Worm (Caenorhabditis elegans): Measurements from ENCODE around the gene srlf-13.

Gene srlf-13

DNA sequence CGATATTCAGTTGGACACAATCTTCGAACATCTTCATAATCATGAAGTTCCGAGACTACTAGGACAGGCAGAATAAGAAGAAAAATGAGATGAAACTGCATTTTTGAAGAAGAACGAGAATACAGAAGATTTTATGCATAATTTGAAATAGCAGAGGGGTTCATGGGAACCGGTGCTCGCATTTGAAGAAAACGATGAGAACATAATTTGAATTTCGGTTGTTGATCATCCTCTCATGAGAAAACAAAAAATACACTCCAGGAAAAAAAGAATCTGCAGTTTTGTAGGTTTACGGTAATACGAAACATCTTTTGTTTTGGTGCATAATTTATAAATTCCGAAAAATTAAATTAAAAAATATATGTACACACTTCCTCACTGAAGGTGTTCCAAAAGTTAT lies 10.5 kb downstream of the srlf-13 start, which contains the start of gene srlf-11:
Gene srlf-11 (minus strand): TSS at position 101 of the 400 bp plus-strand sequence.
- TF ChIP-seq D2030.7 (GFP tag; IDR thresholded peaks at IDR 0.05) (no peak), attf-5 (GFP tag; optimal IDR thresholded peaks at IDR 0.05) (no peak), pha-4 (tag; optimal IDR thresholded peaks at IDR 0.05) (no peak), gei-17 (GFP tag; optimal IDR thresholded peaks at IDR 0.05) (no peak), efl-1 (GFP tag; optimal IDR thresholded peaks at IDR 0.05) (no peak)

DNA sequence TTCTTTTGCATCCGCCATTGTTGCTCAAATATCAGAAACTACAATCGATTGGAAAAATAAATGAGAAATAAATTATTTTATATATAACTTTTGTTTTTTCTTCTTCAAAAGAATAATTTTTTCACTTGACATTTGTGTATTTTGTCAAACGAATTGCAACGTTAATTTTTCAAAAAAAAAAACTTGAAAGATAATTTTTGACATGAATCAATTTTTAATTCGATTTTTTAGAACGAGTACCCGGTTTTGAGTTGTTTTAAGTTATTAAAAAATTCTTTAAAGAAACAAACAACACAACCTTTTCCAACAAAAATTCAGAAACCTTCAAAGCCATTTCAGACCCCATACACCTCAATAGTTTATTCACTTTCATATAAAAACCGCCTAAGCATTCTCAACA lies 12.1 kb downstream of the srlf-13 start, which contains the start of gene F13E9.5:
Gene F13E9.5 (minus strand): TSS at position 101 of the 400 bp plus-strand sequence.
- TF ChIP-seq efl-1 (GFP tag; optimal IDR thresholded peaks at IDR 0.05) (no peak), egl-18 (GFP tag; IDR thresholded peaks at IDR 0.05) (no peak), B0261.1 (tag; optimal IDR thresholded peaks at IDR 0.05) (no peak), B0336.3 (GFP tag; IDR thresholded peaks at IDR 0.05) (no peak), ceh-91 (GFP tag; IDR thresholded peaks at IDR 0.05) (no peak), ceh-27 (GFP tag; optimal IDR thresholded peaks at IDR 0.05) (no peak), madf-3 (GFP tag; IDR thresholded peaks at IDR 0.05) (no peak), F52B5.7 (tag; optimal IDR thresholded peaks at IDR 0.05) (no peak), F49E8.2 (tag; optimal IDR thresholded peaks at IDR 0.05; ENCODE audit: insufficient read depth) (no peak), gei-17 (GFP tag; optimal IDR thresholded peaks at IDR 0.05) (no peak)

ce11 chrIV:10881230-10881629 lies 15.2 kb downstream of the srlf-13 start, which contains the start of gene F13E9.13:
Gene F13E9.13, plus strand, starts transcription at chrIV:10881546.
- TF ChIP-seq bed-1 (GFP tag; IDR thresholded peaks at IDR 0.05): no peak

ce11 chrIV:10880264-10880663 lies 16.1 kb downstream of the srlf-13 start, which contains the start of gene fipr-15:
Gene fipr-15, plus strand, starts transcription at chrIV:10880564.
- TF ChIP-seq mel-28 (tag; optimal IDR thresholded peaks at IDR 0.05; ENCODE audit: borderline replicate concordance) (no peak), tlf-1 (GFP tag; optimal IDR thresholded peaks at IDR 0.05) (no peak), snpc-4 (GFP tag; optimal IDR thresholded peaks at IDR 0.05) (no peak), snpc-4 (tag; optimal IDR thresholded peaks at IDR 0.05) (no peak), dox-1 (GFP tag; IDR thresholded peaks at IDR 0.05) (no peak), Y79H2A.3 (GFP tag; conservative IDR thresholded peaks at IDR 0.05) (no peak), T26A5.8 (tag; optimal IDR thresholded peaks at IDR 0.05) (no peak), repo-1 (tag; optimal IDR thresholded peaks at IDR 0.05) (no peak), lsl-1 (GFP tag; optimal IDR thresholded peaks at IDR 0.05) (no peak), hlh-12 (tag; optimal IDR thresholded peaks at IDR 0.05) (no peak), ztf-18 (tag; optimal IDR thresholded peaks at IDR 0.05) (no peak), nfyb-1 (GFP tag; IDR thresholded peaks at IDR 0.05) (no peak), tbx-9 (tag; optimal IDR thresholded peaks at IDR 0.05; ENCODE audit: borderline replicate concordance) (no peak), nhr-120 (GFP tag; IDR thresholded peaks at IDR 0.05) (no peak), mxl-1 (tag; optimal IDR thresholded peaks at IDR 0.05) (no peak), die-1 (tag; optimal IDR thresholded peaks at IDR 0.05) (no peak), unc-130 (GFP tag; optimal IDR thresholded peaks at IDR 0.05) (no peak), T07F8.4 (tag; optimal IDR thresholded peaks at IDR 0.05) (no peak)

- TF ChIP-seq F49E8.2 (tag; optimal IDR thresholded peaks at IDR 0.05; ENCODE audit: insufficient read depth): no peak
- TF ChIP-seq nfya-2 (GFP tag; IDR thresholded peaks at IDR 0.05): no peak
- no peak for TF ChIP-seq pha-4 (tag; optimal IDR thresholded peaks at IDR 0.05)
- TF ChIP-seq F57C9.4 (tag; optimal IDR thresholded peaks at IDR 0.05): no peak
- TF ChIP-seq F52B5.7 (tag; optimal IDR thresholded peaks at IDR 0.05): no peak
- TF ChIP-seq T26A5.8 (tag; optimal IDR thresholded peaks at IDR 0.05): no peak
- TF ChIP-seq ztf-22 (GFP tag; optimal IDR thresholded peaks at IDR 0.05): no peak
- no peak for TF ChIP-seq B0035.1 (tag; optimal IDR thresholded peaks at IDR 0.05)
- TF ChIP-seq egrh-3 (GFP tag; IDR thresholded peaks at IDR 0.05): no peak
- no peak for TF ChIP-seq lin-40 (tag; optimal IDR thresholded peaks at IDR 0.05)
- TF ChIP-seq lir-1 (GFP tag; conservative IDR thresholded peaks at IDR 0.05): no peak
- no peak for TF ChIP-seq rpc-1 (optimal IDR thresholded peaks at IDR 0.05)
- TF ChIP-seq rpc-1 (tag; optimal IDR thresholded peaks at IDR 0.05): no peak
- no peak for TF ChIP-seq mcd-1 (GFP tag; IDR thresholded peaks at IDR 0.05)
- no peak for TF ChIP-seq ztf-6 (GFP tag; IDR thresholded peaks at IDR 0.05)
- no peak for TF ChIP-seq ztf-18 (tag; optimal IDR thresholded peaks at IDR 0.05)
- no peak for TF ChIP-seq hlh-26 (GFP tag; conservative IDR thresholded peaks at IDR 0.05)
These were observed 16.9 kb downstream of the srlf-13 start, which contains the start of gene sdz-13 for ce11 chrIV:10879542-10879941. Gene sdz-13, minus strand, starts transcription at chrIV:10879642.

All from whole organism, young adult.